Worm (Caenorhabditis elegans): Measurements from ENCODE around the gene R166.3.

- TF ChIP-seq him-1 (tag; optimal IDR thresholded peaks at IDR 0.05) (no peak), W03F9.2 (tag; optimal IDR thresholded peaks at IDR 0.05) (no peak)
These were observed 5.1 kb downstream of the R166.3 start for ce11 chrII:10533985-10534384.
